Fruit fly (Drosophila melanogaster) S2 (cell line): ENCODE data around the gene CG6766.
"Not testable (repeated sequence)": the region's sequence is repeated elsewhere in the genome, so short reads cannot be mapped to it uniquely, and the experiment has no call there.

Source experiments
- CG8478 ChIP-seq: fragments of >200 bp; optimal IDR thresholded peaks from 2 replicates; lab custom pipeline; 2018
- CTCF ChIP-seq, 2 experiments: fragments of >200 bp; optimal IDR thresholded peaks; 2 replicates each; lab custom pipeline; 2018

DNA sequence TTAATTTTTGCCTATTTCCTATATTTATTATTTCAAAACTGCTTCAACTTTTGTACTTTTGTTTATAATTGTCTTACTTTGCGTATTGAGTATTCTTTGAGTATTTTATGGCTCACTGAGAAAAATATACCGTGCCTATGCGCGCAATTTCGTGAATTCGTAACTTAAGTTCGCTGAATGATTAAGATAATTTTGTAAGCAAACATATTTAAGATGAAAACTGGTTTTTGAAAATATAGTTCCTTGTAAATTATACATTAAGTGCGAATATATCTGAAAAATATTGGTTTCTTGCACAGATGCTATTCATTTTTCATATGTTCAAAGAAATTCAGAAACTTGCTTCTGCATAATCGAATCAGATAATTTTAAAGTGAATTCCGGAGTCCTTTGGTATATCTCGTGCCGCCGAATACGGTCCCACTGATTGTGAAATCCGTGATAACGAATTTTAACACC is 45.1 kb downstream of the CG6766 start, which contains the start of the genes CG18789 and Qtzl:
- not testable (repeated sequence) for TF ChIP-seq CG8478; CTCF (optimal IDR thresholded peaks at IDR 0.05; lab: Kevin White, UChicago)
